Worm (Caenorhabditis elegans) whole organism, midembryonic: Measurements from ENCODE around the gene cpna-1.

Experiments used
- T22C8.4 ChIP-seq: fragments of 200-800 bp; sonication (Bioruptor generic); IDR thresholded peaks from 2 replicates; pipeline ENCODE4 v1.3.6; 2022; ENCODE audit warnings: missing genetic modification characterization, missing compliant biosample characterization
- cog-1 ChIP-seq: sonication (generic microtip); optimal IDR thresholded peaks from 2 replicates; lab custom pipeline; 2016; ENCODE audit warnings: missing genetic modification characterization, missing compliant biosample characterization
- flt-1 ChIP-seq: fragments of 200-800 bp; sonication (Bioruptor generic); IDR thresholded peaks from 2 replicates; pipeline ENCODE4 v1.3.6; 2022; ENCODE audit warnings: missing genetic modification characterization, missing compliant biosample characterization
- klf-2 ChIP-seq: fragments of 200-800 bp; sonication (Bioruptor generic); conservative IDR thresholded peaks from 2 replicates; pipeline ENCODE4 v1.3.6; 2022; ENCODE audit warnings: missing genetic modification reagents, missing genetic modification characterization, missing compliant biosample characterization
- med-1 ChIP-seq: sonication (generic microtip); optimal IDR thresholded peaks from 2 replicates; lab custom pipeline; 2017; ENCODE audit warnings: missing genetic modification characterization, mild to moderate bottlenecking, missing compliant biosample characterization, antibody characterized with exemption, missing genetic modification reagents; ENCODE audit not compliant: insufficient read depth
- ref-1 ChIP-seq: fragments of 200-800 bp; sonication (Bioruptor generic); conservative IDR thresholded peaks from 2 replicates; pipeline ENCODE4 v1.3.6; 2022; ENCODE audit warnings: missing genetic modification reagents, missing genetic modification characterization, missing compliant biosample characterization
- tab-1 ChIP-seq: fragments of 200-800 bp; sonication (Bioruptor generic); IDR thresholded peaks from 2 replicates; pipeline ENCODE4 v1.3.6; 2022; ENCODE audit warnings: missing genetic modification characterization, missing compliant biosample characterization
- ztf-23 ChIP-seq: fragments of 200-800 bp; sonication (Bioruptor generic); IDR thresholded peaks from 2 replicates; pipeline ENCODE4 v1.3.6; 2022; ENCODE audit warnings: missing genetic modification reagents, missing genetic modification characterization, missing compliant biosample characterization
- ztf-29 ChIP-seq: fragments of 200-800 bp; sonication (Bioruptor generic); IDR thresholded peaks from 2 replicates; pipeline ENCODE4 v1.3.6; 2022; ENCODE audit warnings: missing genetic modification reagents, missing genetic modification characterization, missing compliant biosample characterization

cpna-1 gene

DNA sequence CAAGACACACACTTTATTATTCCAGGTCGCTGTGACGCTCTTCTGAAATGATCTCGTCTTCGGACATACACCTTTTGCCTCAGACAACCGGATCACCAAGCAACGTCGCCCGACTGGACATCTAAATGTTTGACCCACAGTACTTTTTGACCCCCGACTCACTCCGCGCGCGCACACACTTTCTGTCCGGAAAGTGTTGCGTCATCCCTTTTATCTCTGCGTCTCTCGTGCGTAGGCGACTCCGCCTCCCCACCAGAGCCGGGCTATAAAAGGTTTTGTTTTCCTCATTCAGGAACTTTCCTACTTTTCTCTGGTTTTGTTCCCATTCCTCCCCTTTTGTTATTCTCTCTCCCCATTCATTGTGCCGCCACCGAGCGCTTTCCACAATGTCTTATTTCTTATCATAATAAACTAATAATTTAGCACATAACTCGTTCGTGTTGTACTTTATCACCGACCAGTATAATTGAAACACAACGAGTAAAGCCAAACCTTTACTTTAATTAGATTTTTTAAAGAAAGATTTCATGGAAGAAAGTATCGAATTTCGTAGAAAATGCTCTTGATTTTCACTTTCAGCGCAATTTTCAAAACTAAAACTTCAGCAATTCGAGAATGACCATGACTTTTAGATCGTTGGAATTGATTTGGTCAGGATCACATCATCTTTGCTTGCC is 22.7 kb downstream of the cpna-1 start, which contains the start of gene F31D5.6:
Gene F31D5.6, plus strand, starts transcription at position 627 of the 677 bp plus-strand sequence.
- TF ChIP-seq ref-1 (no peak), ztf-29 (no peak), T22C8.4 (GFP tag; lab: Robert Waterston, UW) (no peak), flt-1 (no peak)

ce11 chrII:4211113-4211512 is 24.6 kb downstream of the cpna-1 start, which contains the start of gene F31D5.7:
F31D5.7 (plus strand) TSS chrII:4211413.
- no peak for TF ChIP-seq T22C8.4 (GFP tag; lab: Robert Waterston, UW)
- no peak for TF ChIP-seq ztf-29
- no peak for TF ChIP-seq ref-1
- TF ChIP-seq ztf-23 (GFP tag; lab: Robert Waterston, UW): no peak
- TF ChIP-seq flt-1: no peak
- TF ChIP-seq tab-1 (GFP tag; lab: Robert Waterston, UW): no peak
- no peak for TF ChIP-seq cog-1
- no peak for TF ChIP-seq klf-2 (GFP tag; lab: Robert Waterston, UW)
- no peak for TF ChIP-seq med-1 (GFP tag; lab: Kevin White, UChicago)

ce11 chrII:4215318-4215717 is 28.9 kb downstream of the cpna-1 start, which contains the start of gene F31D5.2:
F31D5.2 (plus strand) TSS chrII:4215618.
- TF ChIP-seq flt-1 (no peak), tab-1 (GFP tag; lab: Robert Waterston, UW) (no peak), ztf-29 (no peak), ztf-23 (GFP tag; lab: Robert Waterston, UW) (no peak), klf-2 (GFP tag; lab: Robert Waterston, UW) (no peak), T22C8.4 (GFP tag; lab: Robert Waterston, UW) (no peak), med-1 (GFP tag; lab: Kevin White, UChicago) (no peak), cog-1 (no peak), ref-1 (no peak)

ce11 chrII:4219062-4219461 is 32.6 kb downstream of the cpna-1 start, which contains the start of gene F31D5.1:
F31D5.1 (plus strand) TSS chrII:4219362.
- TF ChIP-seq flt-1 (no peak), ztf-29 (no peak), med-1 (GFP tag; lab: Kevin White, UChicago) (no peak), ztf-23 (GFP tag; lab: Robert Waterston, UW) (no peak), tab-1 (GFP tag; lab: Robert Waterston, UW) (no peak), cog-1 (no peak), T22C8.4 (GFP tag; lab: Robert Waterston, UW) (no peak), ref-1 (no peak), klf-2 (GFP tag; lab: Robert Waterston, UW) (no peak)

ce11 chrII:4222469-4222868 is 36.0 kb downstream of the cpna-1 start:
- TF ChIP-seq klf-2 (GFP tag; lab: Robert Waterston, UW) (no peak), tab-1 (GFP tag; lab: Robert Waterston, UW) (no peak), ztf-29 (no peak), med-1 (GFP tag; lab: Kevin White, UChicago) (no peak), flt-1 (no peak), cog-1 (no peak), ztf-23 (GFP tag; lab: Robert Waterston, UW) (no peak), ref-1 (no peak), T22C8.4 (GFP tag; lab: Robert Waterston, UW) (no peak)

- TF ChIP-seq ztf-29: no peak
- no peak for TF ChIP-seq ztf-23 (GFP tag; lab: Robert Waterston, UW)
- TF ChIP-seq ref-1: no peak
- TF ChIP-seq T22C8.4 (GFP tag; lab: Robert Waterston, UW): no peak
- no peak for TF ChIP-seq tab-1 (GFP tag; lab: Robert Waterston, UW)
- TF ChIP-seq cog-1: no peak
These were observed 36.5 kb downstream of the cpna-1 start, which contains the start of gene C16A11.5 for ce11 chrII:4222983-4223382. C16A11.5 (plus strand) TSS chrII:4223305.

DNA sequence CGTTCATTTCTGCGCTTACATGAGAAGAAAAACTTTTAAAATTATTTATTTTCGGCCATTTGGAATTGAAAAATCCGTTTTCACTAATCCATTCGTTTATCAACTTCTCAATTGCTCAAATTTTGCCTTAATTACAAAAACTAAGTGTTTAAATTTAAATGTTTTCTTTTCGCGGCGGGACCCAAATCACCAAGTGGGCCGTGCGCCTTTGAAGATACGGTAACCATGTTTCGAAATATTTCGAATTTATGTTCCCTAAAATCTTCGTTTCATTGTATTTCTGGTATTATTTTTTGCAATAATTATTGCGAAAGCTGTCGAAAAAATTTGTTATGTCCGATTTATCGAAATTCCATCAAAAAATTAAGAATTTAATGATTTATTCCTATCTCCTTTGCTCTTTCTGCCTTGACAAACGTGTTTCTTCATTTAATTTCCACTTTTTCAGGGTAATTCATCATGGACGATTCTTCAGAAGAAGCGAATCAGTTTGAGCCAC is 40.2 kb downstream of the cpna-1 start, which contains the start of gene C16A11.4:
Gene C16A11.4, plus strand, starts transcription at position 449 of the 499 bp plus-strand sequence.
- TF ChIP-seq ztf-29 (no peak), med-1 (GFP tag; lab: Kevin White, UChicago) (no peak), cog-1 (no peak), flt-1 (no peak)

- no peak for TF ChIP-seq tab-1 (GFP tag; lab: Robert Waterston, UW)
These were observed 41.8 kb downstream of the cpna-1 start for ce11 chrII:4228112-4228770.

- TF ChIP-seq cog-1 (no peak), T22C8.4 (GFP tag; lab: Robert Waterston, UW) (no peak), ztf-23 (GFP tag; lab: Robert Waterston, UW) (no peak), klf-2 (GFP tag; lab: Robert Waterston, UW) (no peak), tab-1 (GFP tag; lab: Robert Waterston, UW) (no peak), ref-1 (no peak), med-1 (GFP tag; lab: Kevin White, UChicago) (no peak), flt-1 (no peak), ztf-29 (no peak)
These were observed 42.7 kb downstream of the cpna-1 start, which contains the start of gene C16A11.3 for ce11 chrII:4229106-4229708. C16A11.3 (plus strand) TSS chrII:4229545.
